4 worm cellular contexts compared by ENCODE assay signal in the genomic region with DNA sequence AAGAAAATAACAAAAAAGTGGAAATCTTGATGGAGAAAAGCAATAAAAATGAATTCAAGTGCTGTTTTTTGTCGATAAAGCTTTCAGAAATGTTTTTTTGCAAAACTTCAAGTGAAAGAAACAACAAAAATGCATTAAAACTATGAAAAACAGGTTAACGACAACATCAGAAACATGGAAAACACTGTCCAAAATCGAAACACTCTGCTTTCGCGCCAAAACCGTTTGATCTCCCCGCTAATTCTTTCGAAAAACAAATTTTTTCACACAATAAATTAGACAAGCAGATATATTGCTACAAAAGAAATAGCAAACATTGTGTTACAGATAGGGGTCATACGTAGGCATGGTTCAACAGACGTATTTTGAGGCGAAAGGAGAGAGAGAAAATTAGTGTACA.
TF ChIP-seq lines count a peak whose summit lies in the region.

No protein-coding gene starts in this region.

TF ChIP-seq in whole organism, L1 larva, 84 proteins besides CTCF, POLR2A, EP300 and RAD21:
- TF ChIP-seq blmp-1 (tag; optimal IDR thresholded peaks at IDR 0.05; lab: Kevin White, UChicago) (peak; percentile 24), dpl-1 (GFP tag; optimal IDR thresholded peaks at IDR 0.05; lab: Kevin White, UChicago) (peak in 2 of 3 experiments; percentile 5 to 7), lir-3 (tag; optimal IDR thresholded peaks at IDR 0.05; lab: Kevin White, UChicago; ENCODE audit: poor library complexity) (no peak)

TF ChIP-seq in whole organism, L3 larva, 47 proteins besides CTCF, POLR2A, EP300 and RAD21:
- no peak for TF ChIP-seq sea-2 (GFP tag; optimal IDR thresholded peaks at IDR 0.05; lab: Kevin White, UChicago)
- TF ChIP-seq nhr-25 (tag; optimal IDR thresholded peaks at IDR 0.05; lab: Kevin White, UChicago) = peak; percentile 37
- peak; percentile 26 for TF ChIP-seq hmg-11 (tag; optimal IDR thresholded peaks at IDR 0.05; lab: Kevin White, UChicago)

TF ChIP-seq in whole organism, L4 larva, 104 proteins besides CTCF, POLR2A, EP300 and RAD21:
- TF ChIP-seq gei-8 (GFP tag; optimal IDR thresholded peaks at IDR 0.05; lab: Kevin White, UChicago) (peak; percentile 32), dve-1 (tag; optimal IDR thresholded peaks at IDR 0.05; lab: Kevin White, UChicago; ENCODE audit: insufficient read depth) (no peak), madf-5 (GFP tag; IDR thresholded peaks at IDR 0.05; lab: Robert Waterston, UW) (no peak), mxl-2 (GFP tag; conservative IDR thresholded peaks at IDR 0.05; lab: Robert Waterston, UW) (no peak), daf-12 (tag; optimal IDR thresholded peaks at IDR 0.05; lab: Kevin White, UChicago) (no peak), hif-1 (tag; optimal IDR thresholded peaks at IDR 0.05; lab: Kevin White, UChicago) (no peak), nhr-10 (tag; optimal IDR thresholded peaks at IDR 0.05; lab: Kevin White, UChicago) (no peak), egl-27 (tag; optimal IDR thresholded peaks at IDR 0.05; lab: Kevin White, UChicago) (no peak), nhr-25 (tag; optimal IDR thresholded peaks at IDR 0.05; lab: Kevin White, UChicago; ENCODE audit: borderline replicate concordance, insufficient read depth) (no peak), nhr-11 (tag; optimal IDR thresholded peaks at IDR 0.05; lab: Kevin White, UChicago) (no peak), zip-11 (GFP tag; IDR thresholded peaks at IDR 0.05; lab: Robert Waterston, UW) (no peak), T26A8.4 (GFP tag; IDR thresholded peaks at IDR 0.05; lab: Robert Waterston, UW) (no peak), daf-16 (GFP tag; optimal IDR thresholded peaks at IDR 0.05; lab: Kevin White, UChicago) (no peak), daf-16 (tag; optimal IDR thresholded peaks at IDR 0.05; lab: Kevin White, UChicago) (no peak), lir-3 (tag; optimal IDR thresholded peaks at IDR 0.05; lab: Kevin White, UChicago) (no peak), nhr-102 (tag; optimal IDR thresholded peaks at IDR 0.05; lab: Kevin White, UChicago) (no peak), spr-1 (tag; optimal IDR thresholded peaks at IDR 0.05; lab: Kevin White, UChicago) (no peak), nhr-76 (tag; optimal IDR thresholded peaks at IDR 0.05; lab: Kevin White, UChicago) (no peak), nhr-77 (tag; optimal IDR thresholded peaks at IDR 0.05; lab: Kevin White, UChicago) (no peak), dmd-8 (GFP tag; IDR thresholded peaks at IDR 0.05; lab: Robert Waterston, UW) (no peak), lin-38 (GFP tag; IDR thresholded peaks at IDR 0.05; lab: Robert Waterston, UW) (no peak), hlh-11 (tag; optimal IDR thresholded peaks at IDR 0.05; lab: Kevin White, UChicago) (peak; percentile 10), ZK546.5 (tag; optimal IDR thresholded peaks at IDR 0.05; lab: Kevin White, UChicago) (no peak), aha-1 (tag; lab: Kevin White, UChicago) (peak; percentile 11), egl-43 (GFP tag; IDR thresholded peaks at IDR 0.05; lab: Robert Waterston, UW) (no peak)

TF ChIP-seq in whole organism, young adult, 124 proteins besides CTCF, POLR2A, EP300 and RAD21:
- TF ChIP-seq zfh-2 (GFP tag; conservative IDR thresholded peaks at IDR 0.05; lab: Robert Waterston, UW) = no peak
- no peak for TF ChIP-seq dox-1 (GFP tag; IDR thresholded peaks at IDR 0.05; lab: Robert Waterston, UW)
- peak; percentile 80 for TF ChIP-seq efl-1 (GFP tag; optimal IDR thresholded peaks at IDR 0.05; lab: Kevin White, UChicago)
- no peak for TF ChIP-seq hmg-1.2 (GFP tag; IDR thresholded peaks at IDR 0.05; lab: Robert Waterston, UW)
- TF ChIP-seq unc-62 (GFP tag; optimal IDR thresholded peaks at IDR 0.05; lab: Kevin White, UChicago) = no peak
- TF ChIP-seq madf-6 (GFP tag; IDR thresholded peaks at IDR 0.05; lab: Robert Waterston, UW) = peak; percentile 79
- no peak for TF ChIP-seq ztf-6 (GFP tag; IDR thresholded peaks at IDR 0.05; lab: Robert Waterston, UW)
- no peak for TF ChIP-seq Y53G8AR.9 (GFP tag; conservative IDR thresholded peaks at IDR 0.05; lab: Robert Waterston, UW)
- TF ChIP-seq madf-8 (GFP tag; conservative IDR thresholded peaks at IDR 0.05; lab: Robert Waterston, UW) = 0 out of 2 replicates have a peak, but pooled peaks have one; percentile 10
- TF ChIP-seq mes-4 (tag; optimal IDR thresholded peaks at IDR 0.05; lab: Kevin White, UChicago) = no peak
- TF ChIP-seq ets-4 (GFP tag; optimal IDR thresholded peaks at IDR 0.05; lab: Kevin White, UChicago) = no peak
- TF ChIP-seq xnd-1 (tag; optimal IDR thresholded peaks at IDR 0.05; lab: Kevin White, UChicago) = peak; percentile 6
- no peak for TF ChIP-seq madf-3 (GFP tag; IDR thresholded peaks at IDR 0.05; lab: Robert Waterston, UW)
- 0 out of 2 replicates have a peak, but pooled peaks have one; percentile 38 for TF ChIP-seq F33H1.4 (GFP tag; IDR thresholded peaks at IDR 0.05; lab: Robert Waterston, UW)
- peak; percentile 67 for TF ChIP-seq F49E8.2 (tag; optimal IDR thresholded peaks at IDR 0.05; lab: Kevin White, UChicago; ENCODE audit: insufficient read depth)
